Worm (Caenorhabditis elegans) whole organism, young adult: Measurements from ENCODE around the gene snap-29.

ENCODE experiments used
- ama-1 ChIP-seq, 3 experiments: fragments of 150-350 bp in 1 of 3; sonication (generic microtip) in 2 of 3; optimal IDR thresholded peaks; 2 replicates each; lab custom pipeline; 2014 to 2018; ENCODE audit warnings: missing biosample characterization in 2 of 3, missing genetic modification characterization in 2 of 3, missing genetic modification reagents in 2 of 3
- cebp-1 ChIP-seq, 2 experiments: fragments of 200-800 bp in 1 of 2; sonication (Bioruptor generic) in 1 of 2; sonication (generic microtip) in 1 of 2; IDR thresholded peaks in 1 of 2; optimal IDR thresholded peaks in 1 of 2; 2 replicates each; pipeline versions ENCODE4 v1.3.6 to Lab custom; 2017 to 2022; ENCODE audit warnings: missing compliant biosample characterization in 2 of 2, missing genetic modification characterization in 2 of 2, mild to moderate bottlenecking in 1 of 2, missing genetic modification reagents in 1 of 2, moderate library complexity in 1 of 2
- hlh-26 ChIP-seq: fragments of 200-800 bp; sonication (Bioruptor generic); conservative IDR thresholded peaks from 2 replicates; pipeline ENCODE4 v1.3.6; 2022; ENCODE audit warnings: missing genetic modification reagents, missing genetic modification characterization, missing compliant biosample characterization
- hmg-20 ChIP-seq: fragments of 200-800 bp; sonication (Bioruptor generic); IDR thresholded peaks from 2 replicates; pipeline ENCODE4 v1.3.6; 2022; ENCODE audit warnings: missing genetic modification reagents, missing genetic modification characterization, missing compliant biosample characterization
- lin-35 ChIP-seq, 3 experiments: fragments of 150-350 bp in 2 of 3; sonication (generic microtip) in 1 of 3; optimal IDR thresholded peaks; 2 replicates each; lab custom pipeline; 2014 to 2018; ENCODE audit warnings: missing biosample characterization in 3 of 3, missing genetic modification characterization in 3 of 3, missing genetic modification reagents in 3 of 3
- lin-54 ChIP-seq: fragments of 200-800 bp; sonication (Bioruptor generic); optimal IDR thresholded peaks from 2 replicates; lab custom pipeline; 2018; ENCODE audit warnings: mild to moderate bottlenecking, missing genetic modification characterization, missing compliant biosample characterization
- lsy-27 ChIP-seq: sonication (generic microtip); optimal IDR thresholded peaks from 2 replicates; lab custom pipeline; 2017; ENCODE audit warnings: missing genetic modification characterization, mild to moderate bottlenecking, missing compliant biosample characterization, antibody characterized with exemption, missing genotype, borderline replicate concordance; ENCODE audit not compliant: insufficient read depth
- mxl-1 ChIP-seq: sonication (generic microtip); optimal IDR thresholded peaks from 2 replicates; lab custom pipeline; 2016; ENCODE audit warnings: missing genetic modification characterization, missing compliant biosample characterization
- snpc-3.4 ChIP-seq: sonication (generic microtip); optimal IDR thresholded peaks from 2 replicates; lab custom pipeline; 2017; ENCODE audit warnings: missing genetic modification characterization, mild to moderate bottlenecking, missing compliant biosample characterization, antibody characterized with exemption, moderate library complexity, missing genotype, missing genetic modification reagents
- snpc-4 ChIP-seq, 5 experiments: fragments of 150-350 bp in 1 of 5; sonication (generic microtip) in 4 of 5; optimal IDR thresholded peaks; 2 replicates each; lab custom pipeline; 2014 to 2018; ENCODE audit warnings: missing genetic modification characterization in 5 of 5, missing biosample characterization in 3 of 5, antibody characterized with exemption in 2 of 5, mild to moderate bottlenecking in 2 of 5, missing compliant biosample characterization in 2 of 5, missing genotype in 2 of 5, moderate library complexity in 2 of 5, missing genetic modification reagents in 1 of 5
- tbp1 ChIP-seq: fragments of 200-800 bp; sonication (Bioruptor generic); optimal IDR thresholded peaks from 2 replicates; lab custom pipeline; 2018; ENCODE audit warnings: mild to moderate bottlenecking, missing genetic modification characterization, missing compliant biosample characterization
- zfh-2 ChIP-seq: fragments of 200-800 bp; sonication (Bioruptor generic); conservative IDR thresholded peaks from 2 replicates; pipeline ENCODE4 v1.3.6; 2022; ENCODE audit warnings: missing genetic modification reagents, missing genetic modification characterization, missing compliant biosample characterization

DNA sequence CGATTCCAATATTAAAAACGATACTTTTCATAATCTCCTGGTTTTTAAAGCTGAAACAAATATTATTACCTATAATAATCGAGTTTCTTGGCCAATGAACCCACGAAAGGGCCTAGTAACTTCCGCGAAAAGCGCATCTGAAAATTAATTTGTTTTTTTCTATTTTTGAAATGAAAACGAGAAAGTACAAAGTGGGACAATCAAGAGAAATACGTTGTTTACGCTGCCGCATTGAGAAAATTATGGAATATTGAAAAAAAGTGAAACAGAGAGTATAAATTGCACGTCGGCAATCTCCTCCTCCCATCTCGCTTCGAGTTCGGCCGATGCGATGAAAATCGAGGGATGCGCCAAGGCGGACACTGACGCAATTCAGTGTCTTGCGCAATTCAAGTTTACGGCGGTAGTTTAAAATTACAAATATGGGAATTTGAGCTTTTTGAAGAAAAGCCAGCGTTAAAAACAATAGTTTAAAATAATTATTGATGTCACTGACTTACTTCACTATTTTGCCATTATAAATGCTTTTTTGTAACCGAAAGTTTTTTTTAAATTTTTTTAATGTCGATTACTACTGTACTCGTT is 34.7 kb upstream of the snap-29 start, which contains the start of gene pdhk-2:
- TF ChIP-seq lin-54 (peak; percentile 99), cebp-1 (GFP tag; IDR thresholded peaks at IDR 0.05; lab: Robert Waterston, UW) (peak; percentile 72; the same call in 1 of the 2 replicates), cebp-1 (tag; optimal IDR thresholded peaks at IDR 0.05; lab: Kevin White, UChicago) (peak; percentile 91), zfh-2 (GFP tag; lab: Robert Waterston, UW) (no peak), tbp1 (peak; percentile 74), snpc-3.4 (tag; lab: Kevin White, UChicago) (no peak), snpc-4 (GFP tag; optimal IDR thresholded peaks at IDR 0.05; lab: Kevin White, UChicago) (no peak), snpc-4 (tag; optimal IDR thresholded peaks at IDR 0.05; lab: Kevin White, UChicago) (peak; percentile 62 to 78 (median 72)), hlh-26 (GFP tag; lab: Robert Waterston, UW) (no peak), lsy-27 (tag; lab: Kevin White, UChicago) (no peak), ama-1 (optimal IDR thresholded peaks at IDR 0.05; lab: Kevin White, UChicago) (peak; percentile 21), ama-1 (GFP tag; optimal IDR thresholded peaks at IDR 0.05; lab: Kevin White, UChicago) (no peak), lin-35 (GFP tag; optimal IDR thresholded peaks at IDR 0.05; lab: Kevin White, UChicago) (peak; percentile 85 to 98 (median 89)), hmg-20 (GFP tag; lab: Robert Waterston, UW) (peak; percentile 75; the same call in 1 of the 2 replicates), mxl-1 (tag; lab: Kevin White, UChicago) (no peak)
